Fruit fly (Drosophila melanogaster) whole organism, larva: Measurements from ENCODE around the gene CG43293.

Experiments
- noc ChIP-seq: fragments of 200-800 bp; sonication (Bioruptor generic); optimal IDR thresholded peaks from 3 replicates; lab custom pipeline; 2019; ENCODE audit warnings: missing biosample characterization, mild to moderate bottlenecking, missing genetic modification characterization, moderate library complexity

The CG43293 gene

DNA sequence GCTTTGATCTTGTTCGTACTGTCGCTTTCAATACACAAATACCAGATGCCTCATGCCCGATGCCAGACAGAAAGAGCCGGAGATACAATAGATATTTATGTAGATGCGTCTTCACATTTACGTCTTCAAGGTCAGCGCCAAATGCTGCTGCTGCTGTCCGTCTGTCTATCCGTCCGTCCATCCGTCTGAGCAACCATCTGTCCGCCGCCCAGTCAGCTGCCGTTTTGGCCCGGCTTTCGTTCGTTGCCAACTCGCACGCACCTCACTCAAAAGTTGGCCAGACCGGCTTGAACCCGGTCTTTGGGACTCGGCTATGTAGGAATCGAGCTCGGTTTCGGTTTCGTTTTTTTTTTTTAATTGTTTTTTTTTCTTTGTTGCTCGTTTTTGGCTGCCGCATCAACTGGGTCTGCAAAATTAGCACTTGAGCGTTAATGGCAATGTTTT is 30.0 kb upstream of the CG43293 start:
- TF ChIP-seq noc, result no peak

DNA sequence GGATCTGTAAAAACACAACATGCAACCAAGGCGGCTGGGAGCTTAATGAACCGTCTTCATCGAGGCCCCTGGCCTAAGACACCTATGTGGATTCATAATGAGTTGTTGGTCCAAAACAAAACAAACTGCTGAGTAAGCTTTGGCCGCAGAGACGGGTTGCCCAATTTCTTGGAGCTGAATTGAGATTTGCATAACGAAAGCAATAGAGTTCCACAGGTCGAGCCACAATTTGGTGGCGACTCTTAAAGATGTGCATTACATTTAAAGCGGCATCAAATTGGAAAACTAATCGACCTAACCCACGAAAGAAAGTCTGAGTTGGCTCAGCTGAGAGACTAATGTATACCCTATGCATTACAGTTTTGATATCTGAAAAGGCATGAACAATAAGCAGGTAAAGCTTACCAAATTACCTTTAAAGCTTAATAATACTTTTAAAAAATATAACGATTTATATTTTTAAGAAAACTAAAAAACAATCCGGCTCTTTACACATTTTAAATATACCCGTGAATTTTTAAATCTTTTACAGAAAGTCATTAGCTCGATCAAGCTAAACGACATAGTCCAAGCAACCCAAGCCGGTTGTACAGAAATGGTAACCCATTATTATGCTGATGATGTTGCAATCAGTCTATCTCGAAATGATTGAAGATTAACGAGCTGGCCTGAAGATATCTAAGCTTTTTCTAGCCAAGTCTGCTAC is 27.5 kb upstream of the CG43293 start, which contains the start of gene CG13297:
CG13297 (minus strand) TSS at position 51 of the 706 bp plus-strand sequence.
- peak; percentile 15 for TF ChIP-seq noc

DNA sequence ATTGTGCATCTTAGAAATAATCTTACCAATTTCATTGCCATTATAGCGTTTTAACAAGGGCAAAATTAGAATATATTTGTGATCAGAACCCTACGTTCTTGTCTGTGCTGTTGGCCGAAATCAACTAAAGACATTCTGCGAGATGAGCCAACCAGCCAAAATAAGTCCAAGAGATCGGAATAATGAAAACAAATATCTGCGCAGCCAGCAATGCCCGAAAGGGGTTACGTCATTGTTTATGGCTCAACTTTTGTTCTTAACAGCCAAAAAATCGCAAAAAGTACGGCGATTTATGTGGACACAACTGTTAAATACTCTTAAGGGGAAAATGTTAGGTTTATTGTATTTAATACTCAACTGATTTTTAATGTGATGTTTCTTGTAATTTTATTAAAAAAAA is 26.5 kb upstream of the CG43293 start, which contains the start of gene Cpr65Ay:
Cpr65Ay (minus strand) TSS at position 101 of the 400 bp plus-strand sequence.
- no peak for TF ChIP-seq noc

DNA sequence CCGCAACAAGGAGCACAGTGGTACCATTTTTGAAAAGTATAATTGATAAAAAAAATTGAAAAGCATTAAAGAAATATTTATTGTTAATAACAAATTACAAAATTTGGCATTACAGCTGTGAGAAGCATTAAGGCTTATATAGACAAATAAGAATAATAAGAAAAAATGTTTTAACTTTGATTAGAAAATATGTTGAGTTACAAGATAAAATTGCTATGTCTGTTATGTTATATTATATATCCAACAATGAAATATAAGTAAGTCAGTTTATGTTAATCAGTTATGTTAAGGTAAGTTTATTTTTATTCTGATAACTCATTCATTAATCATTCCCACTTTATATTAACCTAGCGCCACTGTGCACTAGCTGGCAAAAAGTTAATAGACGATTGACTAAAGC is 25.1 kb upstream of the CG43293 start:
- TF ChIP-seq noc, result no peak

dm6 chr3L:6160514-6160913 is 24.5 kb upstream of the CG43293 start, which contains the start of gene Cpr65Az:
TSS of gene Cpr65Az (plus strand) at chr3L:6160814.
- TF ChIP-seq noc, result no peak

DNA sequence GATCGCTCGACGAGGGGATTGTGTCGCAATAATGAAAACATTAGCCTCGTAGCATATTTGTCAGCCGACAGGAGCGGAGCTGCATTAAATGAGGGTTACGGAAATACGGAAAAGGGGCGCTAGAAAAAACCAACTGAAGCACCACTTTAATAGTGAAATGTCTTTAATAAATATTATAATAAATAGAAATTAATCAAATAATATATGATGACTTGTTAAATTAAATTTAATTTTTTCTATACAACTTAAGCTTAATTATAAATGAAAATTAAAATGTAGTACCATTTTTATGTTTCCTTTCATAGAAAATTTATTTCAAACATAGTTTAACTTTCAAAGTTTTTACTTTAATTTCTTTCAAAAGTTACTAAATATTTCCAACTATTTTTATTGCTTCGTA is 23.0 kb upstream of the CG43293 start:
- no peak for TF ChIP-seq noc

DNA sequence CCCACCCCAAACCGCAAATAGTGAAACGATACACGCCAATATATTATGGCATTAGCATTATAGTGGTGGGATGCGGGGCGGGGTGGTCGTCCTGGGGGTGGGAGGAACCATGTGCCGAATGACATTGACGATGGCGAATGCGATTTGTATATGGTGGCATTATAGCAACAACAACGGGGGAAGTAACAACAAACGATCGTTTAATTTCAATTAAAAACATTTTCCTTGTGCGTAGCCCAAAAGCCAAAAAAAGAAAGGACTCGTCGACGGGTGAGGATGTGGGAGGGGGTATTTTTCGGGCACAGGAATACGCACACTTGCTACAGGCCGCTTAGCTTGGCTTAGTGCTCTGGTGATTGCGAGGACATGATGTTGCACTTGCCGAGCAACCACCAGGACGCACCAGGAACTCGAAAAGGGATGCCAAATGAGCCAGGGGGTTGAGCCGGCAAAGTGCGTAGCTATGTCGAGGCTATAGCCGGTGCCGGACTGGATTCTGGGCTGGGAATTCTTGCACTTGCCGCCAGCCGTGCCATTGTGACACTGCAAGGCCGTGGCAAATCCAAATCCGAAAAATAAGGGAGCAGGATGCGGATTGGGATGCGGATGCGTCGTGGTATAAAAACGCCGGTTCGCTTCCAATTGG is 22.4 kb upstream of the CG43293 start, which contains the start of gene Prdm13:
Prdm13 (plus strand) TSS at position 645 of the 646 bp plus-strand sequence.
- no peak for TF ChIP-seq noc

- no peak for TF ChIP-seq noc
These were observed 11.1 kb upstream of the CG43293 start, which contains the start of the genes fmt and CG7376 for dm6 chr3L:6173826-6174255. TSS of gene fmt (minus strand) at chr3L:6173880. TSS of gene CG7376 (plus strand) at chr3L:6174248.

DNA sequence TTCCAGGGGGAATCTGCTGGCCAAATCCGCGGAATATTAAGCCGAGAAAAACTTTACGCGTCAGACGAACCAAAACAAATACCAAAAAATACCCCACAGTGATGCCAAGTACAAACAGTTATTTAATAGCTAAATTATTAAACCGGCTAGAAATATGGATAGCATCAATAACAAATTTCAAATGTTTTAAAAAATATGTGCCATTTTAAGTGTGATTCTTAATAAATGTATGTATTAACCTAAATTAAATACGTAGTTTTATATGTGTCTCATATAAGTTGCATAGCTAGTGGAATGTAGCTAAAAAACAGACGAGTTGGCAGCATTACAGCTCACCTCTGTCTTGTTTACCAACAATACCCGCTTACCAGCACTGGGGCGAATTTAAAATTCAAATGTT is 3.2 kb upstream of the CG43293 start, which contains the start of gene CG10274:
CG10274 (minus strand) TSS at position 54 of the 400 bp plus-strand sequence.
- TF ChIP-seq noc, result no peak

DNA sequence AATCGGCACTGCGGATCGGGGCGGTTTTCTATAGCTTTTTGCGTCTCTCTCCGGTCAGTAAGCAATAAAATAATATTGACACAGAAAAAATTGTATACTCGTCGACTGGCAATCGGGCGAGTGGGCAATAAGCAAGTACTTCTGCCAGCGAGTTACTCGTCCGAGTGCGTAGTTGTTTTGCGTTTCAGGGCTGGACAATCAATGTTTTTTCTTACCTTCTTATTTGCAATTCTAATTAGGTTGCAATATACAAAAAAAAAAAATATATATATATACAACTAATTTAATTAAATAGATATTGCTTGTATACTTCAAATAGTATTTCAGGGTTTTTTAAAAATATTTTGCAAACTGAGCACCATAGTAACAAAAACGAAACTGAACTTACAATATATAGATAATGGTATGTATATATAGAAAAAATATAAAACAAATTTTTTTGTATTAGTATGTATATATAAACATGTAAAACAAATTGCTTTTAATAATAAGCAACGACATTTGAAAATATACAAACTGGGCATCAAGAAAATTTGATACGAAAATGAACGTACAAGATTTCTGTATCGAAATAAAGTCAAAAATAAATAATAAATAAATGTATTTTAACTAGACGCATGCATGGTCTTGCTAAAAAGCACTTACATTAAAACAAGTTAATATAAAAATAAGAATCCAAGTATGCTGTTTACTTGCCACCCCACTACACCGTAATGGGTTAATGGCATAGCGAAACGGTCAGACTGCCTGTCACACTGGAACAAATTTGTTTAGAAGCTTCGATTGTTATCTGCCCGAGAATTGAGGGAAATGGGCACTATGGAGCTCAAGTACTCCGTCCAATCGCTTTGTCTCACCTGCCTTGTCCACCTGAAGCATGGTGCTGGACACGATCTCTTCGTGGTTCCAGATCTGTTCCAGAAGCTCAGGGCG is 4.3 kb downstream of the CG43293 start, which contains the start of the genes D19A and CG7386:
D19A (minus strand) TSS at position 129 of the 933 bp plus-strand sequence.
CG7386 (plus strand) TSS at position 751 of the 933 bp plus-strand sequence.
- TF ChIP-seq noc, result peak; percentile 33

DNA sequence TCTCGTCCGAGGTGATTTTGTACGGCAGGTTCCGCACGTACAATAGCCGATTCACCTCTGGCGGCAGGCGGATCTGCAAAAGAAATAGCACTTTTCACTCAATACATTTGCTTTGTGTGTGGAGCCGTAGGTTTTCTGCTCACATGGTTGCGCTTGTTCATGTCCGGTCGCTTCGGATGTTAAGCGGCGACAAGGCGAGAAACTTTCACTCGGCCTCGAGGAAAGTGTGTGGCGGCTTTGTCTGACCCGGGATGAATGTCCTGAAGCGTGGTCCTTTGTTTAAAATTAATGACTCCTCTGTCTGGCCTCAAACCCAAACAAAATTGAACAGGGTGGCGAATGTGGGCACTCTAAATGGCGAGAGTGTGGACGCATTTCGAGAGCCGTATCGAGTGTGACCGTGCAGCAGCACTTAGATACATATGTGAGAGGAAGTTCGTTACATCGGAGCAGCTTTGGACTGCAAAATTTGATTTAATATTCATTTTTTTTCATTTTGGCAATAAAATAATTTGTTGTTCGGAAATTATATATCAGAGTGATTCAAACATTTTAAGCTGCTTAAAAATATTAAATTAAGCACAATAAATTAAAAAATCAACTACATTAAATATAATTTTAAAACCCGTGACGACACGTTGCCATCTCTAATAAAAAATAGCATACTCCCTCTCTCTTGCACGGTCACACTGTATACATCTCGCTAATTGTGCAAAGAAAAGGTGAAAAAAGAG is 8.0 kb downstream of the CG43293 start, which contains the start of the genes Sf3b6 and Tnpo:
Sf3b6 (minus strand) TSS at position 358 of the 734 bp plus-strand sequence.
Tnpo (plus strand) TSS at position 659 of the 734 bp plus-strand sequence.
- peak; percentile 80 for TF ChIP-seq noc

DNA sequence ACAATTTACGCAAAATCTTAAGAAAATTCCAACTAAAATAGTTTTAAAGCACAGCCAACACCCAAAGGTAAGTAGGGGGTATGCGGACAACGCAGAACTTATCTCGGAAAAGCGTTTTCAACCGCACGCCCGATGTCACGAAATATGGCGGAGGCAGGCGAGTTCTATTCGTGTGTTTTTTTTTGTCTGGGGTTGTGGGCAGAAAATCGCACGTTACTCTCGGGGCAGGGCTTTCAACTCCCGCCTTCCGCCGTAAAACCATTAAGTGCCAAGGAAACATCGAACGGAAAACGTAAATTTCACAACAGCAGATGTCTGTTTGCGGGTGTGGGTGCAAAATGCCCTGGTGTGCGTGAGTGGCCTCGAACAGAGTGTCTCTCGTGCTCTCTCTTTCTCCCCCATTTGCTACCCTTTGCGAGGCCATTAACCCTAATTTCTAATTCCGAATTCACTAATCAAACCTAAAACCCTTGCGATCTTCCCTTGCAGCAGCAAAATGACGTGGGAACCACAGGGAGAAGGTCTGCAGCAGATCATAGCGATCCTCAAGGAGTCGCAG is 8.6 kb downstream of the CG43293 start:
- TF ChIP-seq noc, result no peak

DNA sequence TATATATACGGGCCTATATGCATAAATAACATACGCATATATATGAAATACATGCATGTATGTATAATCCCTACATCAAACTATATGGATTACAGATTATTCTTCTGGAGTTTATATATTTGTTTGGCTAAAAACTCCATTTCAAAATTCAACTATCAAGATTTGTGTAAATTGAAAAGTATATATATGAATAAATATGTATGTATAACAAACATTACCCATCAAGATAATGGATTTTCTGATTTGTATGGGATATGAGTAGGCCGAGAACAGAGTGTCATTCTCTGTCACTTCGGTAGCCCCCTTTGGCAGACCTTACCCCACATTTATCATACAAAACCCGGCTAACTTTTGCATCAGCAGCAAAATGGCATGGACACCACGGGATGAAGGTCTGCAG is 15.2 kb downstream of the CG43293 start, which contains the start of gene CG8219:
CG8219 (plus strand) TSS at position 301 of the 400 bp plus-strand sequence.
- no peak for TF ChIP-seq noc

DNA sequence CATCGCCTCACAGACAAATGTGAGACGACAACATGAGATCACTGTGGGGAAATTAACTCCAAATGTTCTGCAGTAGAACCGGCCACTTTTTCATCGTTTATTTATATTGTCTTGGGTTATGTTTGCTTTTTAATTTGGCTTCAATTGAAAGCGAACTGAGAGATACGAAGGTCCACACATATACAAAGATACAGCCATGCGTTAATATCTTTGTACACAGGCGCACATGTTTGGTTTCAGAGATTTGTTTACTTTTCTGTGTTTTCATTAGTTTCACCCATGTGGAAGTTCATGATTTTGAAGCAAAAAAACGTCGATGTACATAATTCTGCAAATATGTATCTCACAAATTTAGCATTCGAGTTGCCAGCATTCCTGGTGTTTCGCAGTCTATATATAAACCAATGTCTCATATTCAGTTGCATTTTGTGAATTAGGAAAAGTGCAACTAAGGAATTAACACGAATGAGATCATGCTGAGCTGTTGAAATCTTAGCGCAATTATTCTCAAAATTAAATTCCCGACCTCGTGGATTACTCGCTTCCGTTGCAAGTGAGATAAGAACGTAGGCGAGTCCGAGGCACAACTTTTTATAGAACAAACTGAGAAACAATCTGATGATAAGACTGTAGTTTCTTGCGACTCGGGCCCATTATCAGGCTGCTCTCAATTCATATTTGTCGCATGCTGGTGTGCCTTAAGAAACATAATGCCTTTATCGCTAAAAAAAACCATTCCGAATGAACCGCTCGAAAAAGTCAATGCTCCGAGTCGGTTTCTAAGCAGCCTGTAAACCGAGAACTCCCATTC is 31.2 kb downstream of the CG43293 start:
- no peak for TF ChIP-seq noc
